Worm (Caenorhabditis elegans): Measurements from ENCODE around the gene ZK218.5.

DNA sequence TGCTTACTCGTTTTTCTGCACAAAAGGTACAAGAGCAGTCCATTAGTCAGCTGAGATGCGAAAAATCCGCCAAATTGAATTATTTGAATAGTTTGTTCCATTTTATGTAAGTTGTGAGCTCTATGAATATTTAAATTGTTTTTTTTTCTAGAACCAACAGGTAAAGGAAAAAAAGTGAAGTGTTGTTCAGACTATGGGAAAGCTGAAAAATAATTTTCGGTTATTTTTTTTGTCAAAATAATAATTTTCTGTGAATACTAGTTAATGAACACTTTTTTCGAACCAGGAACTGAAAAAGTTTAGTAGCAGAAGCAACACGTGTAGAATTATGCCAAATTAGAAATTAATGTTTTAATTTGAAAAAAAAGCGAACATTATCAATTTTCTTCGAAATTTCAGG lies 25.0 kb upstream of the ZK218.5 start, which contains the start of gene str-125:
- no peak for TF ChIP-seq bed-3 (GFP tag; optimal IDR thresholded peaks at IDR 0.05)
- TF ChIP-seq nhr-28 (tag; optimal IDR thresholded peaks at IDR 0.05), result no peak
- TF ChIP-seq ceh-43 (GFP tag; optimal IDR thresholded peaks at IDR 0.05), result no peak
- no peak for TF ChIP-seq ceh-39 (tag; optimal IDR thresholded peaks at IDR 0.05)
- no peak for TF ChIP-seq snpc-4 (tag; optimal IDR thresholded peaks at IDR 0.05)
- no peak for TF ChIP-seq mep-1 (tag; optimal IDR thresholded peaks at IDR 0.05)
- TF ChIP-seq drap-1 (GFP tag; optimal IDR thresholded peaks at IDR 0.05), result no peak
